Worm (Caenorhabditis elegans): ENCODE results near the gene sly-1.

- TF ChIP-seq F57A8.1 (GFP tag; optimal IDR thresholded peaks at IDR 0.05), result no peak
- no peak for TF ChIP-seq ceh-79 (tag; optimal IDR thresholded peaks at IDR 0.05)
- TF ChIP-seq let-607 (tag; optimal IDR thresholded peaks at IDR 0.05), result no peak
- TF ChIP-seq gei-17 (GFP tag; optimal IDR thresholded peaks at IDR 0.05), result no peak
- TF ChIP-seq hmg-1.2 (GFP tag; IDR thresholded peaks at IDR 0.05), result peak; percentile 46
- no peak for TF ChIP-seq chd-7 (tag; optimal IDR thresholded peaks at IDR 0.05)
These were observed 737 bp upstream of the sly-1 start for ce11 chrIII:10505943-10506698.
